Worm (Caenorhabditis elegans): ENCODE measurements around the gene orc-3.
A peak's percentile ranks its signal among the peaks of the same experiment; 100 is the strongest.

DNA sequence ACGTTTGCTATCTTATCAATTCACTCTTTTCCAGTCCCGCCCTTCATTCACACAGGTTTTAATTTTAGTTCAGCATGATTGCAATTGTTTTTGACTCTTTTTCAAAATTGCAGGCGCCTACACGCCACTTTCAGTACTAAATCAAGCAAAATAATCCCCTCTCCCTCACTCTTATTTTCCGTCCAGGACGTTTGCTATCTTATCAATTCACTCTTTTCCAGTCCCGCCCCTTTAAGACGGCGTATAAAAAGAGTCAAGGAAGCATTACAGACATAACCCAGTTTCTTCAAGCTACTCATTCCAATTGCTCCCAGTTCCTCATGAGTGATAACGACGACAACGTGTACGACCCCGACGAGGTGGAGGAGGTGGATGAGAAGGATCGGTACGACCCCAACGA lies 6.7 kb downstream of the orc-3 start, which contains the start of gene Y119D3B.21:
- TF ChIP-seq F57A8.1 (GFP tag; optimal IDR thresholded peaks at IDR 0.05) (no peak), repo-1 (tag; optimal IDR thresholded peaks at IDR 0.05) (no peak), attf-5 (GFP tag; optimal IDR thresholded peaks at IDR 0.05) (peak; percentile 34)
